Worm (Caenorhabditis elegans): ENCODE measurements around the gene E04F6.6.

E04F6.6 gene

DNA sequence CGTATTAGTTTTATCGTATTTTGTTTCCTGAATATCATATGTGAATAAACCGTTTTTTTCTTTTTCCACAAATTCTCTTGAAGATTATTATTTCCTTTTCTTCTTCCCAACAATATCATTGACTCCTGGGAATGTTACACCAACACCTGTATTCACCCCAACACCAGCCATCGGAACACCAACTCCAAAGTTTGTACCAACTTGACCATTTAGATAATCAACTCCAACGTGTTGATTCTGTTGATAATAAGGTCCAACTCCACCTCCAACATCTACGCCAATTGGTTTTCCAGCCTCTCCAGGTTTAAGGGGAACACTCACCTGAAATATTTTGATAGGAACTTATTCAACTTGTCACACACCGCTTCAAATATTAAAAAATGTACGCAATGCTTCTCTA is 1.9 kb downstream of the E04F6.6 start:
- TF ChIP-seq pbrm-1 (GFP tag; IDR thresholded peaks at IDR 0.05), result 0 out of 2 replicates have a peak, but pooled peaks have one; percentile 28
- TF ChIP-seq ama-1 (optimal IDR thresholded peaks at IDR 0.05), result no peak
- no peak for TF ChIP-seq ama-1 (GFP tag; optimal IDR thresholded peaks at IDR 0.05)
- no peak for TF ChIP-seq tbx-9 (tag; optimal IDR thresholded peaks at IDR 0.05; ENCODE audit: borderline replicate concordance)

DNA sequence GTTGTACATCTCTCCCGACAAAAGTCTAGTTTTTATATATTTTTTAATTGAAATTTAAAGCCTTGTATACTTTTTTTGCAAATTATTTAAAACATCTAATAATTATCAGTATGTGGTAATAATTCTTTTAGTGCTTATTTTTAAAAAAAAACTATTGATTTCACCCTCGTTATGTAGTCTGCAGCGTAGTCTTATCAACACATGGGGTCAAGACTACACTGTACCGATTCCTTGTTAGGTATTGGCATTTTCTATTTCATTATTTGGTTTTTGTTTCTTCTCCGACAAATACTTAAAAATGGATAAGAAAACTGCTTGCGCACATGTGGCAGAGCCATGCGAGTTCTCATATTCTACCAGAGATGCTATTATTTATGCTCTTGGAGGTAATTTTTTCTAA is 3.3 kb downstream of the E04F6.6 start, which contains the start of gene maoc-1:
TSS of gene maoc-1 (plus strand) at position 237 of the 400 bp plus-strand sequence.
- TF ChIP-seq snpc-1.3 (tag; optimal IDR thresholded peaks at IDR 0.05; ENCODE audit: insufficient read depth) (no peak), snpc-3.4 (tag; optimal IDR thresholded peaks at IDR 0.05) (no peak), nhr-80 (tag; optimal IDR thresholded peaks at IDR 0.05) (peak; percentile 39), tbx-9 (tag; optimal IDR thresholded peaks at IDR 0.05; ENCODE audit: borderline replicate concordance) (no peak), let-607 (tag; optimal IDR thresholded peaks at IDR 0.05) (no peak)

ce11 chrII:7195541-7195940 is 3.8 kb downstream of the E04F6.6 start, which contains the start of gene acdh-12:
acdh-12 (minus strand) TSS chrII:7195641.
- peak; percentile 81 for TF ChIP-seq athp-1 (tag; optimal IDR thresholded peaks at IDR 0.05)
- TF ChIP-seq lir-1 (GFP tag; conservative IDR thresholded peaks at IDR 0.05), result no peak

DNA sequence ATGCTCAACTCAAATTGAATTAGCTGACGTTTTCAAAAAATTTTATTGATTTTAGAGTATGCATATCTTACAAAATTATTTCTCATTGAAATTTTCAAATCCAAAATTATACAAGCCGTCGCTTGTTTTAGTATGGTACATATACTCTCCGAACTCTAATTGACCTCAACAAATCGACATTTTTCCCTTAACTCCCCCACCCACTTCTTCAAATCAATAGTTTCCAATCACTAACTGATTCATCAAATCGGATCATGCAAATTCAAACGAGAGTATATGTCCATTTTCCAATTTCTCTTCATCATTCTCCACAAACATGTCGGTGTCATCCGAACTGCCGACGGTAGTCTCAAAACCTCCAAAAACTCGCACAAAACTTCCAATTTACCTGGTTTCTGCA is 10.2 kb downstream of the E04F6.6 start, which contains the start of gene E04F6.4:
TSS of gene E04F6.4 (plus strand) at position 301 of the 400 bp plus-strand sequence.
- TF ChIP-seq lag-1 (GFP tag; IDR thresholded peaks at IDR 0.05) (no peak), K11D2.4 (GFP tag; IDR thresholded peaks at IDR 0.05) (no peak), nhr-27 (tag; optimal IDR thresholded peaks at IDR 0.05) (no peak), ceh-91 (GFP tag; IDR thresholded peaks at IDR 0.05) (no peak), cebp-2 (GFP tag; IDR thresholded peaks at IDR 0.05) (no peak), C06A6.2 (GFP tag; conservative IDR thresholded peaks at IDR 0.05) (no peak), mes-4 (tag; optimal IDR thresholded peaks at IDR 0.05) (no peak)

DNA sequence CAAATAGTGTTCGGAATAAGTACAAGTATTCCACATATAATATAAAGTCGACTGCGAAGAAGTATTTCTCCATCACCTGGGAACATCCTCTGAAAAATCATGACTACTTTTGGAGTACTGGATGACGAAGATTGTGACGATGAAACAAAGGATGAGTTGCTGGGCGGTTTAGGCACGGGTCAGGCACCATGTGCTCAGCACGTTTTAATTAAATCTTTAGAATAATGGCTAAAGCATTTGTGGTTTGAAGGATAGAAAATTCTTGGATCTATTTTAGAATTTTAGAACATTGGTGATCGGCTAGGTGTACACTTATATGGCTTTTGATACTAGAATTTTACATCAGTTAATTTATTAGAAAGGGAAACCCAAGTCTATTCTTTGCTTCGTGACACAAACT is 12.3 kb downstream of the E04F6.6 start, which contains the start of gene C27H5.6:
TSS of gene C27H5.6 (minus strand) at position 101 of the 400 bp plus-strand sequence.
- TF ChIP-seq ccch-3 (GFP tag; optimal IDR thresholded peaks at IDR 0.05), result no peak
- TF ChIP-seq unc-62 (GFP tag; optimal IDR thresholded peaks at IDR 0.05), result no peak
- no peak for TF ChIP-seq hmg-20 (GFP tag; IDR thresholded peaks at IDR 0.05)
- no peak for TF ChIP-seq gei-17 (GFP tag; optimal IDR thresholded peaks at IDR 0.05)
- TF ChIP-seq T26A5.8 (tag; optimal IDR thresholded peaks at IDR 0.05), result no peak
- no peak for TF ChIP-seq sea-2 (GFP tag; IDR thresholded peaks at IDR 0.05)
- TF ChIP-seq ceh-27 (GFP tag; optimal IDR thresholded peaks at IDR 0.05), result no peak
- no peak for TF ChIP-seq aptf-2 (GFP tag; conservative IDR thresholded peaks at IDR 0.05)
- no peak for TF ChIP-seq C17E4.6 (GFP tag; IDR thresholded peaks at IDR 0.05)
- no peak for TF ChIP-seq ets-4 (GFP tag; optimal IDR thresholded peaks at IDR 0.05)
- no peak for TF ChIP-seq tbx-9 (tag; optimal IDR thresholded peaks at IDR 0.05; ENCODE audit: borderline replicate concordance)
- no peak for TF ChIP-seq F22D6.2 (tag; optimal IDR thresholded peaks at IDR 0.05)
- no peak for TF ChIP-seq akir-1 (GFP tag; optimal IDR thresholded peaks at IDR 0.05)
- TF ChIP-seq egl-44 (GFP tag; IDR thresholded peaks at IDR 0.05), result no peak
- TF ChIP-seq madf-8 (GFP tag; conservative IDR thresholded peaks at IDR 0.05), result no peak
- TF ChIP-seq F49E8.2 (tag; optimal IDR thresholded peaks at IDR 0.05; ENCODE audit: insufficient read depth), result no peak
- no peak for TF ChIP-seq mel-28 (tag; optimal IDR thresholded peaks at IDR 0.05; ENCODE audit: borderline replicate concordance)
